Fruit fly (Drosophila melanogaster): ENCODE measurements around the gene CG4318.

The CG4318 gene

DNA sequence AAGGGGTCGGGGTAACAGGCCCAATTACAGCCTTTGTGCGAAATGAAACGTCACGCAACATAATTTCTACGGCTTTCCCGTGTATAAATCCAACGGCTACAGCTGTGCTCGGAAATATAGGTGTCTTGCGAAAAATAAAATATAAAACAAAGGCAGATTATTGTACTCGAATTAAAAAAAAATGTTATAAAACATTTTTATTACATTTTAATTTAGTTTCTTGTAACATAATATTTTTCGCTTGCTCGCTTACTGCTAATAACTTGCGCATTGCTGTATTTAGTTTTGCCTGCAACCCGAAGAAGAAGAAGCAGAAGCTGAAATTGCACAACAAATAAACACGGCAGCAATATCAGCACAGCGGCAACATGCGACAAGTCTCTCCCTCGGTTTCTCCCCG, 11.6 kb downstream of the CG4318 start (continued):
- TF ChIP-seq kni (GFP tag; optimal IDR thresholded peaks at IDR 0.05) (no peak), NC2α (GFP tag; optimal IDR thresholded peaks at IDR 0.05) (no peak), jigr1 (GFP tag; IDR thresholded peaks at IDR 0.05) (no peak), CG15601 (tag; optimal IDR thresholded peaks at IDR 0.05) (no peak), oc (tag; optimal IDR thresholded peaks at IDR 0.05) (peak; percentile 37), TFAM (GFP tag; optimal IDR thresholded peaks at IDR 0.05) (no peak), az2 (GFP tag; optimal IDR thresholded peaks at IDR 0.05) (peak; percentile 34), CG4404 (GFP tag; IDR thresholded peaks at IDR 0.05) (peak; percentile 39), MBD-R2 (GFP tag; IDR thresholded peaks at IDR 0.05) (no peak), pfk (GFP tag; optimal IDR thresholded peaks at IDR 0.05) (no peak), H15 (GFP tag; IDR thresholded peaks at IDR 0.05) (0 out of 3 replicates have a peak, but pooled peaks have one; percentile 38), Awh (GFP tag; IDR thresholded peaks at IDR 0.05) (peak; percentile 52; the same call in 1 of the 2 replicates), CG18764 (GFP tag; optimal IDR thresholded peaks at IDR 0.05) (no peak), sc (optimal IDR thresholded peaks at IDR 0.05) (no peak), sc (GFP tag; optimal IDR thresholded peaks at IDR 0.05) (no peak), Stat92E (GFP tag; optimal IDR thresholded peaks at IDR 0.05) (no peak), ttk (GFP tag; IDR thresholded peaks at IDR 0.05) (0 out of 2 replicates have a peak, but pooled peaks have one; percentile 17), CG9932 (GFP tag; IDR thresholded peaks at IDR 0.05) (no peak), Oaz (GFP tag; IDR thresholded peaks at IDR 0.05) (no peak), sima (GFP tag; optimal IDR thresholded peaks at IDR 0.05) (no peak), repo (GFP tag; optimal IDR thresholded peaks at IDR 0.05) (no peak), nau (GFP tag; optimal IDR thresholded peaks at IDR 0.05) (peak; percentile 2), Abd-B (GFP tag; optimal IDR thresholded peaks at IDR 0.05) (peak; percentile 13), ranshi (GFP tag; IDR thresholded peaks at IDR 0.05) (no peak), Fer1 (GFP tag; optimal IDR thresholded peaks at IDR 0.05) (no peak), salm (tag; optimal IDR thresholded peaks at IDR 0.05) (peak; percentile 5), pho (GFP tag; optimal IDR thresholded peaks at IDR 0.05) (no peak), ems (GFP tag; optimal IDR thresholded peaks at IDR 0.05) (no peak), D (optimal IDR thresholded peaks at IDR 0.05) (no peak), D (GFP tag; optimal IDR thresholded peaks at IDR 0.05) (peak; percentile 23), gsb (GFP tag; IDR thresholded peaks at IDR 0.05) (no peak), CG12236 (GFP tag; optimal IDR thresholded peaks at IDR 0.05) (no peak), Atf3 (GFP tag; optimal IDR thresholded peaks at IDR 0.05) (no peak), CG2678 (tag; optimal IDR thresholded peaks at IDR 0.05) (peak; percentile 55), CG9609 (GFP tag; optimal IDR thresholded peaks at IDR 0.05) (no peak), CG30020 (tag; optimal IDR thresholded peaks at IDR 0.05) (no peak), nerfin-1 (tag; optimal IDR thresholded peaks at IDR 0.05) (peak; percentile 11), Ets65A (GFP tag) (no peak), emc (GFP tag; optimal IDR thresholded peaks at IDR 0.05) (no peak), Fer3 (tag; optimal IDR thresholded peaks at IDR 0.05) (peak; percentile 25), hth (optimal IDR thresholded peaks at IDR 0.05) (no peak), sna (GFP tag; IDR thresholded peaks at IDR 0.05; ENCODE audit: partially characterized antibody) (no peak), nmo (GFP tag; optimal IDR thresholded peaks at IDR 0.05) (peak; percentile 42), CG12744 (GFP tag; optimal IDR thresholded peaks at IDR 0.05) (no peak), Blimp-1 (GFP tag; optimal IDR thresholded peaks at IDR 0.05) (peak; percentile 28), Hr51 (GFP tag; optimal IDR thresholded peaks at IDR 0.05) (peak in 1 of 2 experiments; percentile 78), da (GFP tag; optimal IDR thresholded peaks at IDR 0.05) (no peak), dmrt11E (tag; optimal IDR thresholded peaks at IDR 0.05) (peak; percentile 31), aop (GFP tag; IDR thresholded peaks at IDR 0.05) (no peak), HLH3B (GFP tag; IDR thresholded peaks at IDR 0.05) (peak; percentile 56), pan (optimal IDR thresholded peaks at IDR 0.05) (no peak), pan (GFP tag; optimal IDR thresholded peaks at IDR 0.05 in 1 of 2, IDR thresholded peaks at IDR 0.05 in 1 of 2) (peak in 1 of 2 experiments; percentile 33)
